Worm (Caenorhabditis elegans) whole organism, L1 larva: ENCODE results near the gene fipr-14.

Source experiments
- C16A3.4 ChIP-seq: fragments of 150-350 bp; optimal IDR thresholded peaks from 2 replicates; lab custom pipeline; 2014; ENCODE audit warnings: missing biosample characterization, missing genetic modification characterization
- aha-1 ChIP-seq: fragments of 150-350 bp; optimal IDR thresholded peaks from 2 replicates; lab custom pipeline; 2014; ENCODE audit warnings: missing biosample characterization, missing genetic modification characterization
- alr-1 ChIP-seq: fragments of 200-800 bp; sonication (Bioruptor generic); optimal IDR thresholded peaks from 2 replicates; lab custom pipeline; 2018; ENCODE audit warnings: borderline replicate concordance, mild to moderate bottlenecking, missing genetic modification characterization, missing compliant biosample characterization
- blmp-1 ChIP-seq: fragments of 150-350 bp; optimal IDR thresholded peaks from 2 replicates; lab custom pipeline; 2014; ENCODE audit warnings: missing biosample characterization, missing genetic modification characterization
- ceh-82 ChIP-seq, 3 experiments: fragments of 150-350 bp in 1 of 3; sonication (generic microtip) in 2 of 3; optimal IDR thresholded peaks; 2 replicates each; lab custom pipeline; 2014 to 2017; ENCODE audit warnings: missing biosample characterization in 3 of 3, missing genetic modification characterization in 3 of 3
- ces-1 ChIP-seq: fragments of 150-350 bp; optimal IDR thresholded peaks from 2 replicates; lab custom pipeline; 2014; ENCODE audit warnings: missing biosample characterization, missing genetic modification reagents, missing genetic modification characterization
- efl-1 ChIP-seq, 4 experiments: fragments of 150-350 bp; optimal IDR thresholded peaks in 3 of 4; peaks in 1 of 4; 1 replicate in 1 of 4; 2 replicates in 3 of 4; lab custom pipeline; 2014; ENCODE audit warnings: missing biosample characterization in 2 of 4, missing genetic modification characterization in 2 of 4, missing genetic modification reagents in 2 of 4
- egl-13 ChIP-seq: sonication (generic microtip); optimal IDR thresholded peaks from 2 replicates; lab custom pipeline; 2016; ENCODE audit warnings: missing genotype, missing genetic modification reagents, missing genetic modification characterization, missing compliant biosample characterization
- elt-3 ChIP-seq, 6 experiments: fragments of 150-350 bp in 1 of 6; sonication (generic microtip); optimal IDR thresholded peaks; 2 replicates each; lab custom pipeline; 2017 to 2018; ENCODE audit warnings: missing biosample characterization in 6 of 6, missing genetic modification characterization in 6 of 6, inconsistent platforms in 1 of 6
- ets-5 ChIP-seq: fragments of 200-800 bp; sonication (Bioruptor generic); IDR thresholded peaks from 2 replicates; pipeline ENCODE4 v1.3.6; 2022; ENCODE audit warnings: missing genetic modification characterization, missing compliant biosample characterization
- fkh-10 ChIP-seq: sonication (generic microtip); optimal IDR thresholded peaks from 2 replicates; lab custom pipeline; 2017; ENCODE audit warnings: missing biosample characterization, missing genetic modification reagents, missing genetic modification characterization
- jun-1 ChIP-seq: fragments of 150-350 bp; optimal IDR thresholded peaks from 2 replicates; lab custom pipeline; 2014; ENCODE audit warnings: missing biosample characterization, missing genetic modification reagents, missing genetic modification characterization
- lin-14 ChIP-seq: fragments of 200-800 bp; sonication (Bioruptor generic); optimal IDR thresholded peaks from 2 replicates; lab custom pipeline; 2018; ENCODE audit warnings: mild to moderate bottlenecking, missing genetic modification characterization, moderate library complexity, missing compliant biosample characterization
- lin-15B ChIP-seq: fragments of 150-350 bp; sonication (generic microtip); optimal IDR thresholded peaks from 3 replicates; lab custom pipeline; 2014; ENCODE audit warnings: missing biosample characterization, missing genetic modification characterization
- lin-35 ChIP-seq, 2 experiments: fragments of 150-350 bp; optimal IDR thresholded peaks; 2 replicates each; lab custom pipeline; 2014; ENCODE audit warnings: missing biosample characterization in 2 of 2, missing genetic modification characterization in 2 of 2, missing genetic modification reagents in 2 of 2
- mab-9 ChIP-seq: fragments of 200-800 bp; sonication (Bioruptor generic); IDR thresholded peaks from 2 replicates; pipeline ENCODE4 v1.3.6; 2022; ENCODE audit warnings: missing genetic modification reagents, missing genetic modification characterization, missing compliant biosample characterization
- mef-2 ChIP-seq: fragments of 150-350 bp; optimal IDR thresholded peaks from 2 replicates; lab custom pipeline; 2014; ENCODE audit warnings: missing biosample characterization, missing genetic modification characterization
- mep-1 ChIP-seq: fragments of 150-350 bp; optimal IDR thresholded peaks from 2 replicates; lab custom pipeline; 2014; ENCODE audit warnings: missing biosample characterization, missing genetic modification characterization
- nhr-11 ChIP-seq: fragments of 150-350 bp; optimal IDR thresholded peaks from 2 replicates; lab custom pipeline; 2014; ENCODE audit warnings: missing biosample characterization, missing genetic modification characterization
- nhr-20 ChIP-seq: sonication (generic microtip); optimal IDR thresholded peaks from 2 replicates; lab custom pipeline; 2016; ENCODE audit warnings: mild to moderate bottlenecking, missing genetic modification characterization, missing compliant biosample characterization
- nhr-28 ChIP-seq: fragments of 150-350 bp; optimal IDR thresholded peaks from 2 replicates; lab custom pipeline; 2014; ENCODE audit warnings: missing biosample characterization, missing genetic modification characterization
- nhr-71 ChIP-seq: sonication (generic microtip); optimal IDR thresholded peaks from 2 replicates; lab custom pipeline; 2016; ENCODE audit warnings: mild to moderate bottlenecking, missing genetic modification characterization, moderate library complexity, missing compliant biosample characterization
- nhr-76 ChIP-seq: sonication (generic microtip); optimal IDR thresholded peaks from 2 replicates; lab custom pipeline; 2017; ENCODE audit warnings: missing biosample characterization, missing genetic modification characterization
- nhr-77 ChIP-seq: fragments of 150-350 bp; optimal IDR thresholded peaks from 2 replicates; lab custom pipeline; 2014; ENCODE audit warnings: missing biosample characterization, missing genetic modification characterization
- nhr-84 ChIP-seq: sonication (generic microtip); optimal IDR thresholded peaks from 2 replicates; lab custom pipeline; 2017; ENCODE audit warnings: missing biosample characterization, missing genetic modification characterization
- nhr-90 ChIP-seq: sonication (generic microtip); optimal IDR thresholded peaks from 2 replicates; lab custom pipeline; 2016; ENCODE audit warnings: mild to moderate bottlenecking, missing genetic modification characterization, missing compliant biosample characterization; ENCODE audit not compliant: poor library complexity
- pqm-1 ChIP-seq: sonication (generic microtip); optimal IDR thresholded peaks from 3 replicates; lab custom pipeline; 2017; ENCODE audit warnings: missing biosample characterization, missing genetic modification characterization
- rnt-1 ChIP-seq: sonication (generic microtip); optimal IDR thresholded peaks from 2 replicates; lab custom pipeline; 2016; ENCODE audit warnings: mild to moderate bottlenecking, missing genetic modification characterization, moderate library complexity, missing compliant biosample characterization
- skn-1 ChIP-seq: fragments of 150-350 bp; optimal IDR thresholded peaks from 2 replicates; lab custom pipeline; 2014; ENCODE audit warnings: missing biosample characterization, missing genetic modification characterization
- snpc-4 ChIP-seq: fragments of 150-350 bp; optimal IDR thresholded peaks from 2 replicates; lab custom pipeline; 2014; ENCODE audit warnings: missing biosample characterization, missing genetic modification characterization
- unc-98 ChIP-seq: fragments of 200-800 bp; sonication (Bioruptor generic); IDR thresholded peaks from 2 replicates; pipeline ENCODE4 v1.3.6; 2022; ENCODE audit warnings: missing genetic modification characterization, missing compliant biosample characterization
- vab-15 ChIP-seq: sonication (generic microtip); optimal IDR thresholded peaks from 2 replicates; lab custom pipeline; 2017; ENCODE audit warnings: missing genotype, mild to moderate bottlenecking, missing genetic modification characterization, missing compliant biosample characterization
- xbp-1 ChIP-seq: sonication (generic microtip); optimal IDR thresholded peaks from 2 replicates; lab custom pipeline; 2016; ENCODE audit warnings: missing genetic modification characterization, missing compliant biosample characterization
- zip-4 ChIP-seq: fragments of 200-800 bp; sonication (Bioruptor generic); optimal IDR thresholded peaks from 2 replicates; lab custom pipeline; 2018; ENCODE audit warnings: mild to moderate bottlenecking, missing genetic modification characterization, moderate library complexity, missing compliant biosample characterization
- ztf-4 ChIP-seq: fragments of 150-350 bp; optimal IDR thresholded peaks from 2 replicates; lab custom pipeline; 2014; ENCODE audit warnings: missing biosample characterization, missing genetic modification characterization

The fipr-14 gene

ce11 chrIV:10876844-10877243, at the start of gene fipr-14:
Gene fipr-14 (plus strand): TSS chrIV:10877144.
- no peak for TF ChIP-seq lin-14 (GFP tag; lab: Kevin White, UChicago)
- TF ChIP-seq lin-35 (GFP tag; optimal IDR thresholded peaks at IDR 0.05; lab: Kevin White, UChicago), result no peak
- TF ChIP-seq, all 84 proteins: peak for 0

ce11 chrIV:10828049-10828448, 48.9 kb upstream of the fipr-14 start, which contains the start of gene npax-3:
Gene npax-3 (minus strand): TSS chrIV:10828149.
- TF ChIP-seq ceh-82 (tag; optimal IDR thresholded peaks at IDR 0.05; lab: Kevin White, UChicago) (no peak), alr-1 (tag; lab: Kevin White, UChicago) (no peak), ets-5 (no peak), pqm-1 (tag; lab: Kevin White, UChicago) (no peak), ces-1 (GFP tag; lab: Kevin White, UChicago) (no peak), unc-98 (GFP tag; lab: Robert Waterston, UW) (no peak), ztf-4 (tag; lab: Kevin White, UChicago) (no peak), nhr-84 (no peak), nhr-77 (tag; lab: Kevin White, UChicago) (no peak), mef-2 (tag; lab: Kevin White, UChicago) (no peak), mab-9 (GFP tag; lab: Robert Waterston, UW) (no peak), jun-1 (tag; lab: Kevin White, UChicago) (no peak), nhr-20 (tag; lab: Kevin White, UChicago) (no peak), mep-1 (tag; lab: Kevin White, UChicago) (no peak), nhr-11 (no peak)

ce11 chrIV:10832148-10832547, 44.8 kb upstream of the fipr-14 start, which contains the start of gene best-15:
Gene best-15 (minus strand): TSS chrIV:10832248.
- no peak for TF ChIP-seq elt-3 (tag; optimal IDR thresholded peaks at IDR 0.05; lab: Kevin White, UChicago)
- no peak for TF ChIP-seq ets-5
- TF ChIP-seq unc-98 (GFP tag; lab: Robert Waterston, UW), result no peak
- TF ChIP-seq lin-35 (GFP tag; optimal IDR thresholded peaks at IDR 0.05; lab: Kevin White, UChicago), result no peak
- TF ChIP-seq blmp-1 (tag; lab: Kevin White, UChicago), result no peak
- no peak for TF ChIP-seq nhr-90
- no peak for TF ChIP-seq vab-15 (tag; lab: Kevin White, UChicago)
- no peak for TF ChIP-seq rnt-1 (tag; lab: Kevin White, UChicago)

- TF ChIP-seq elt-3 (tag; optimal IDR thresholded peaks at IDR 0.05; lab: Kevin White, UChicago) (no peak), fkh-10 (GFP tag; lab: Kevin White, UChicago) (no peak), mep-1 (tag; lab: Kevin White, UChicago) (no peak), mef-2 (tag; lab: Kevin White, UChicago) (no peak), C16A3.4 (tag; lab: Kevin White, UChicago) (no peak), egl-13 (tag; lab: Kevin White, UChicago) (no peak), aha-1 (tag; lab: Kevin White, UChicago) (no peak), snpc-4 (tag; lab: Kevin White, UChicago) (no peak), xbp-1 (tag; lab: Kevin White, UChicago) (no peak), jun-1 (tag; lab: Kevin White, UChicago) (no peak), lin-35 (GFP tag; optimal IDR thresholded peaks at IDR 0.05; lab: Kevin White, UChicago) (no peak), skn-1 (tag; lab: Kevin White, UChicago) (no peak), zip-4 (GFP tag; lab: Kevin White, UChicago) (no peak), nhr-71 (tag; lab: Kevin White, UChicago) (no peak), ceh-82 (tag; optimal IDR thresholded peaks at IDR 0.05; lab: Kevin White, UChicago) (no peak), nhr-76 (tag; lab: Kevin White, UChicago) (no peak), lin-15B (tag; lab: Kevin White, UChicago) (no peak), efl-1 (optimal IDR thresholded peaks at IDR 0.05; lab: Kevin White, UChicago) (no peak), efl-1 (GFP tag; optimal IDR thresholded peaks at IDR 0.05 in 1 of 2; lab: Kevin White, UChicago) (no peak), nhr-28 (no peak)
Measured at ce11 chrIV:10842232-10842631, 34.7 kb upstream of the fipr-14 start.
